Worm (Caenorhabditis elegans) whole organism, L4/young adult: ENCODE data around the gene F54F7.8.

Experiments used
- W03F9.2 ChIP-seq: fragments of 150-350 bp; optimal IDR thresholded peaks from 2 replicates; lab custom pipeline; 2014; ENCODE audit warnings: missing biosample characterization, missing genetic modification characterization
- him-1 ChIP-seq: sonication (generic microtip); optimal IDR thresholded peaks from 2 replicates; lab custom pipeline; 2016; ENCODE audit warnings: missing genotype, missing genetic modification reagents, missing genetic modification characterization, missing compliant biosample characterization

ce11 chrX:11804057-11804456 is 50.7 kb downstream of the F54F7.8 start, which contains the start of gene C34E11.4:
- TF ChIP-seq W03F9.2 (tag; lab: Kevin White, UChicago) (no peak), him-1 (tag; lab: Kevin White, UChicago) (no peak)
